Fruit fly (Drosophila melanogaster) whole organism, embryonic: ENCODE measurements around the gene Ir67b.

Experiments
- Abd-B ChIP-seq: fragments of 200-800 bp; sonication (Bioruptor generic); optimal IDR thresholded peaks from 2 replicates; lab custom pipeline; 2018; ENCODE audit warnings: missing biosample characterization, mild to moderate bottlenecking, missing genetic modification characterization, moderate library complexity
- CG10979 ChIP-seq: fragments of 200-800 bp; sonication (Bioruptor generic); optimal IDR thresholded peaks from 2 replicates; lab custom pipeline; 2018; ENCODE audit warnings: missing biosample characterization, mild to moderate bottlenecking, missing genetic modification characterization, moderate library complexity
- CG11085 ChIP-seq: fragments of 200-800 bp; sonication (Bioruptor generic); IDR thresholded peaks from 2 replicates; pipeline ENCODE4 v1.3.6; 2022; ENCODE audit warnings: missing biosample characterization, missing genetic modification characterization
- CG13624 ChIP-seq: fragments of 200-800 bp; sonication (Bioruptor generic); optimal IDR thresholded peaks from 2 replicates; lab custom pipeline; 2016; ENCODE audit warnings: missing biosample characterization, missing genetic modification characterization
- CG30431 ChIP-seq: fragments of 200-800 bp; sonication (Bioruptor generic); optimal IDR thresholded peaks from 2 replicates; lab custom pipeline; 2017; ENCODE audit warnings: missing biosample characterization, missing genetic modification characterization
- CG3838 ChIP-seq: fragments of 200-800 bp; sonication (Bioruptor generic); optimal IDR thresholded peaks from 3 replicates; lab custom pipeline; 2016; ENCODE audit warnings: missing biosample characterization, missing genetic modification characterization
- CG7987 ChIP-seq: fragments of 200-800 bp; sonication (Bioruptor generic); optimal IDR thresholded peaks from 2 replicates; lab custom pipeline; 2018; ENCODE audit warnings: missing biosample characterization, mild to moderate bottlenecking, missing genetic modification characterization, moderate library complexity
- CG8359 ChIP-seq: fragments of 200-800 bp; sonication (Bioruptor generic); optimal IDR thresholded peaks from 2 replicates; lab custom pipeline; 2017; ENCODE audit warnings: missing biosample characterization, mild to moderate bottlenecking, missing genetic modification characterization, borderline replicate concordance
- CG8388 ChIP-seq: fragments of 200-800 bp; sonication (Bioruptor generic); optimal IDR thresholded peaks from 2 replicates; lab custom pipeline; 2019; ENCODE audit warnings: missing biosample characterization, mild to moderate bottlenecking, missing genetic modification characterization, moderate library complexity
- CG8944 ChIP-seq: fragments of 200-800 bp; sonication (Bioruptor generic); optimal IDR thresholded peaks from 3 replicates; lab custom pipeline; 2016; ENCODE audit warnings: missing biosample characterization, missing genetic modification characterization
- Hr39 ChIP-seq: fragments of >200 bp; optimal IDR thresholded peaks from 2 replicates; lab custom pipeline; 2017
- insv ChIP-seq, 2 experiments: fragments of 200-800 bp; sonication (Bioruptor generic); optimal IDR thresholded peaks; 3 replicates each; lab custom pipeline; 2016 to 2018; ENCODE audit warnings: missing biosample characterization in 2 of 2, missing genetic modification characterization in 2 of 2
- mam ChIP-seq: fragments of 200-800 bp; sonication (Bioruptor generic); optimal IDR thresholded peaks from 3 replicates; lab custom pipeline; 2016; ENCODE audit warnings: missing biosample characterization, missing genetic modification characterization

- no peak for TF ChIP-seq Hr39 (lab: Kevin White, UChicago)
- no peak for TF ChIP-seq Abd-B (GFP tag; lab: Kevin White, UChicago)
- TF ChIP-seq CG8388 (GFP tag; lab: Kevin White, UChicago) = no peak
- no peak for TF ChIP-seq CG7987
- no peak for TF ChIP-seq CG11085 (GFP tag; lab: Robert Waterston, UW)
- TF ChIP-seq mam (GFP tag; lab: Kevin White, UChicago) = no peak
- TF ChIP-seq CG13624 (GFP tag; lab: Kevin White, UChicago) = no peak
- no peak for TF ChIP-seq CG3838 (GFP tag; lab: Kevin White, UChicago)
- TF ChIP-seq insv (GFP tag; optimal IDR thresholded peaks at IDR 0.05; lab: Kevin White, UChicago) = no peak
- no peak for TF ChIP-seq CG8359 (GFP tag; lab: Kevin White, UChicago)
- no peak for TF ChIP-seq CG8944 (GFP tag; lab: Kevin White, UChicago)
- TF ChIP-seq CG10979 (tag; lab: Kevin White, UChicago) = no peak
- TF ChIP-seq CG30431 = no peak
Observed at dm6 chr3L:10412518-10412917, 19.3 kb downstream of the Ir67b start, which contains the start of gene CG12362.
